Worm (Caenorhabditis elegans) whole organism, L2 larva: ENCODE results near the gene pfd-1.
"Not testable (repeated sequence)": the region's sequence is repeated elsewhere in the genome, so short reads cannot be mapped to it uniquely, and the experiment has no call there.

ENCODE experiments used
- C34F6.9 ChIP-seq: fragments of 150-350 bp; optimal IDR thresholded peaks from 2 replicates; lab custom pipeline; 2014; ENCODE audit warnings: missing biosample characterization, missing genetic modification characterization
- F13H6.1 ChIP-seq: sonication (generic microtip); optimal IDR thresholded peaks from 2 replicates; lab custom pipeline; 2016; ENCODE audit warnings: missing genetic modification characterization, missing compliant biosample characterization
- Y55F3AM.14 ChIP-seq: fragments of 200-800 bp; sonication (Bioruptor generic); optimal IDR thresholded peaks from 2 replicates; lab custom pipeline; 2018; ENCODE audit warnings: mild to moderate bottlenecking, missing genetic modification characterization, missing compliant biosample characterization
- ZK546.5 ChIP-seq: sonication (generic microtip); optimal IDR thresholded peaks from 2 replicates; lab custom pipeline; 2017; ENCODE audit warnings: missing biosample characterization, missing genetic modification characterization
- aly-2 ChIP-seq: fragments of 150-350 bp; optimal IDR thresholded peaks from 2 replicates; lab custom pipeline; 2014; ENCODE audit warnings: missing biosample characterization, missing genetic modification characterization
- ama-1 ChIP-seq: fragments of 150-350 bp; optimal IDR thresholded peaks from 2 replicates; lab custom pipeline; 2018; ENCODE audit warnings: inconsistent platforms
- ceh-16 ChIP-seq: fragments of 150-350 bp; optimal IDR thresholded peaks from 2 replicates; lab custom pipeline; 2014; ENCODE audit warnings: missing biosample characterization, missing genetic modification characterization
- ceh-82 ChIP-seq: fragments of 150-350 bp; optimal IDR thresholded peaks from 2 replicates; lab custom pipeline; 2014; ENCODE audit warnings: missing biosample characterization, missing genetic modification characterization
- crh-2 ChIP-seq: sonication (generic microtip); optimal IDR thresholded peaks from 2 replicates; lab custom pipeline; 2017; ENCODE audit warnings: missing biosample characterization, missing genetic modification characterization
- egl-27 ChIP-seq: sonication (generic microtip); optimal IDR thresholded peaks from 3 replicates; lab custom pipeline; 2017; ENCODE audit warnings: missing biosample characterization, missing genetic modification reagents, missing genetic modification characterization
- elt-3 ChIP-seq: sonication (generic microtip); optimal IDR thresholded peaks from 2 replicates; lab custom pipeline; 2017; ENCODE audit warnings: missing biosample characterization, missing genetic modification characterization
- fos-1 ChIP-seq: fragments of 150-350 bp; optimal IDR thresholded peaks from 2 replicates; lab custom pipeline; 2014; ENCODE audit warnings: missing biosample characterization, missing genetic modification characterization
- gmeb-1 ChIP-seq: fragments of 150-350 bp; optimal IDR thresholded peaks from 2 replicates; lab custom pipeline; 2014; ENCODE audit warnings: missing biosample characterization, missing genetic modification characterization
- lin-11 ChIP-seq: fragments of 150-350 bp; sonication (generic microtip); optimal IDR thresholded peaks from 2 replicates; lab custom pipeline; 2014; ENCODE audit warnings: missing biosample characterization, missing genetic modification characterization, inconsistent platforms, mixed read lengths
- lsy-2 ChIP-seq, 2 experiments: fragments of 150-350 bp in 1 of 2; sonication (generic microtip) in 1 of 2; optimal IDR thresholded peaks; 2 replicates each; lab custom pipeline; 2014 to 2017; ENCODE audit warnings: missing biosample characterization in 2 of 2, missing genetic modification characterization in 2 of 2
- mab-5 ChIP-seq: fragments of 150-350 bp; optimal IDR thresholded peaks from 2 replicates; lab custom pipeline; 2014; ENCODE audit warnings: missing biosample characterization, missing genetic modification characterization
- mdl-1 ChIP-seq, 2 experiments: fragments of 150-350 bp in 1 of 2; sonication (generic microtip) in 1 of 2; optimal IDR thresholded peaks; 2 replicates each; lab custom pipeline; 2017; ENCODE audit warnings: missing biosample characterization in 2 of 2, missing genetic modification characterization in 2 of 2
- nhr-129 ChIP-seq: fragments of 150-350 bp; optimal IDR thresholded peaks from 2 replicates; lab custom pipeline; 2014; ENCODE audit warnings: missing biosample characterization, missing genetic modification characterization
- nhr-21 ChIP-seq: fragments of 150-350 bp; optimal IDR thresholded peaks from 2 replicates; lab custom pipeline; 2014; ENCODE audit warnings: missing biosample characterization, missing genetic modification characterization
- nhr-23 ChIP-seq: fragments of 150-350 bp; optimal IDR thresholded peaks from 2 replicates; lab custom pipeline; 2014; ENCODE audit warnings: missing biosample characterization, missing genetic modification reagents, missing genetic modification characterization
- nhr-237 ChIP-seq: fragments of 150-350 bp; optimal IDR thresholded peaks from 2 replicates; lab custom pipeline; 2014; ENCODE audit warnings: missing biosample characterization, missing genetic modification characterization
- nhr-6 ChIP-seq: fragments of 150-350 bp; optimal IDR thresholded peaks from 2 replicates; lab custom pipeline; 2014; ENCODE audit warnings: missing biosample characterization, missing genetic modification characterization
- nhr-77 ChIP-seq: fragments of 150-350 bp; optimal IDR thresholded peaks from 2 replicates; lab custom pipeline; 2014; ENCODE audit warnings: missing biosample characterization, missing genetic modification characterization
- peb-1 ChIP-seq: fragments of 150-350 bp; optimal IDR thresholded peaks from 2 replicates; lab custom pipeline; 2014; ENCODE audit warnings: missing biosample characterization, missing genetic modification characterization
- sem-4 ChIP-seq: fragments of 150-350 bp; optimal IDR thresholded peaks from 2 replicates; lab custom pipeline; 2014; ENCODE audit warnings: missing biosample characterization, missing genetic modification reagents, missing genetic modification characterization
- skn-1 ChIP-seq: sonication (generic microtip); optimal IDR thresholded peaks from 2 replicates; lab custom pipeline; 2017; ENCODE audit warnings: missing biosample characterization, missing genetic modification characterization
- sma-3 ChIP-seq: sonication (generic microtip); optimal IDR thresholded peaks from 2 replicates; lab custom pipeline; 2016; ENCODE audit warnings: missing genetic modification reagents, missing genetic modification characterization, missing compliant biosample characterization
- sma-9 ChIP-seq, 2 experiments: fragments of 150-350 bp in 1 of 2; sonication (generic microtip) in 1 of 2; optimal IDR thresholded peaks; 2 replicates each; lab custom pipeline; 2014 to 2016; ENCODE audit warnings: missing genetic modification characterization in 2 of 2, mild to moderate bottlenecking in 1 of 2, missing biosample characterization in 1 of 2, missing compliant biosample characterization in 1 of 2, missing genetic modification reagents in 1 of 2, moderate library complexity in 1 of 2
- unc-39 ChIP-seq: fragments of 150-350 bp; optimal IDR thresholded peaks from 2 replicates; lab custom pipeline; 2014; ENCODE audit warnings: missing biosample characterization, missing genetic modification characterization
- unc-55 ChIP-seq: fragments of 150-350 bp; sonication (generic microtip); optimal IDR thresholded peaks from 3 replicates; lab custom pipeline; 2014; ENCODE audit warnings: missing biosample characterization, missing genetic modification reagents, missing genetic modification characterization
- zag-1 ChIP-seq: fragments of 150-350 bp; optimal IDR thresholded peaks from 2 replicates; lab custom pipeline; 2014; ENCODE audit warnings: missing biosample characterization, missing genetic modification characterization
- ztf-4 ChIP-seq: fragments of 150-350 bp; optimal IDR thresholded peaks from 2 replicates; lab custom pipeline; 2014; ENCODE audit warnings: missing biosample characterization, missing genetic modification characterization

Gene pfd-1

DNA sequence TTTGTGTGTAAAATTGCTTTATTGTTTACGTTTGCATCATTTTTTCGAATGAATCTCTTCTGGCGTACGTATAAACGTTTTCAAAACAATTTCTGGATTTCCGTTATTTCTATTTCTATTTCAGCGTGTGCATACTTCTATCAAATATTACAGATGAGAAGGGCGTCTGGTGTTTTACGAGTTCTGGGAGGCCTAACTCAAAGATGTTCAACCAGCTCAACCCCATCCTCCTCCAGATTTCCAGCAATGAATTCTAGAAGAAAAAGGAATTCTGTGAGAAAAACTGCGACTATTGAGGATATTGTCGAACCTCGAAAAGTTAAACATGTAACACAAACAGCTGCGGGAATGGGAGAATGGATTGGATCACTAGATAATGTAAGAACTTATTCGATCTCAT lies 931 bp downstream of the pfd-1 start, which contains the start of gene C08F8.2:
Gene C08F8.2, plus strand, starts transcription at position 154 of the 400 bp plus-strand sequence.
- TF ChIP-seq nhr-6 (tag; lab: Kevin White, UChicago): no peak
- peak; percentile 1 for TF ChIP-seq ama-1 (lab: Kevin White, UChicago)
- TF ChIP-seq unc-55: no peak
- TF ChIP-seq ZK546.5 (tag; lab: Kevin White, UChicago): no peak
- peak in 1 of 2 experiments; percentile 37 for TF ChIP-seq lsy-2 (tag; optimal IDR thresholded peaks at IDR 0.05; lab: Kevin White, UChicago)
- no peak for TF ChIP-seq nhr-237 (tag; lab: Kevin White, UChicago)

DNA sequence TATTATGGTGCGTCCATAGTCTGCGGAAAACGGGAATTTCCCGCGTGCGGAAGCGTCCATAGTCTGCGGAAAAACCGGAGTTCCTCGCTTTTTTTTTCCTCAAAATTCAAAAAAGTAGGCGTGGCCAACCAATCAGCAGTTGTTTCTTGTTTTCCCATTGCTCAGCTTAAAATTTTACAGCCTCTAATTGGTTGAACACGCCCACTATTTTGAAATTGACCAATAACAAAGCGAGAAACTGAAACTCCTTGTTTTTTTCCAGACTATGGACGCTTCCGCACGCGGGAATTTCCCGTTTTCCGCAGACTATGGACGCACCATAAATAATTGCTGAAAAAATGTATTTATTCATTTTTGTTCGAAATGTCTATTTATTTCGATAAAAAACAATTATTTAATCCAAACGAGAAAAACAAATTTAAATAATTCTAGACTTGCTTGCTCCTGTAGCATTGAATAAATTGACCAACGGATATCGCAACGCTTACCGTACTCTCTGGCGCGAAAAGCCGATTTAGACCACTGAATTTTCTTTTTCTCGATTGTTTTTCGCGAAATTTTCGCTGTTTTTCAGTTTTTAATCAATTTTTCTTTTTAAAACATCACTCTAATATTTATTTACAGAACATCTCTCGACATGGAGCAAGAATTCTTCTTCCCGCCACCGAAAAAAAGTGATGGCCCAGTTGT lies 4.7 kb downstream of the pfd-1 start, which contains the start of gene C08F8.3:
Gene C08F8.3, plus strand, starts transcription at position 620 of the 690 bp plus-strand sequence.
- TF ChIP-seq skn-1; unc-39; crh-2 (tag; lab: Kevin White, UChicago): not testable (repeated sequence)
- TF ChIP-seq, all 48 proteins: peak for 0; not testable (repeated sequence) for 48

ce11 chrIV:11156526-11156925 lies 6.6 kb downstream of the pfd-1 start:
- TF ChIP-seq gmeb-1 (tag; lab: Kevin White, UChicago) (no peak), lsy-2 (tag; optimal IDR thresholded peaks at IDR 0.05; lab: Kevin White, UChicago) (no peak)

ce11 chrIV:11159886-11160285 lies 10.0 kb downstream of the pfd-1 start, which contains the start of gene mboa-4:
Gene mboa-4 (minus strand): TSS chrIV:11159986.
- TF ChIP-seq Y55F3AM.14 (GFP tag; lab: Kevin White, UChicago) (no peak), lin-11 (tag; lab: Kevin White, UChicago) (no peak), sem-4 (no peak), nhr-21 (tag; lab: Kevin White, UChicago) (no peak), egl-27 (tag; lab: Kevin White, UChicago) (no peak), fos-1 (tag; lab: Kevin White, UChicago) (no peak), nhr-6 (tag; lab: Kevin White, UChicago) (no peak), unc-39 (no peak), elt-3 (no peak), F13H6.1 (tag; lab: Kevin White, UChicago) (no peak), zag-1 (tag; lab: Kevin White, UChicago) (no peak), ceh-82 (tag; lab: Kevin White, UChicago) (no peak), C34F6.9 (tag; lab: Kevin White, UChicago) (no peak), peb-1 (tag; lab: Kevin White, UChicago) (no peak), nhr-129 (tag; lab: Kevin White, UChicago) (no peak), nhr-23 (tag; lab: Kevin White, UChicago) (no peak), mdl-1 (tag; optimal IDR thresholded peaks at IDR 0.05; lab: Kevin White, UChicago) (no peak)

DNA sequence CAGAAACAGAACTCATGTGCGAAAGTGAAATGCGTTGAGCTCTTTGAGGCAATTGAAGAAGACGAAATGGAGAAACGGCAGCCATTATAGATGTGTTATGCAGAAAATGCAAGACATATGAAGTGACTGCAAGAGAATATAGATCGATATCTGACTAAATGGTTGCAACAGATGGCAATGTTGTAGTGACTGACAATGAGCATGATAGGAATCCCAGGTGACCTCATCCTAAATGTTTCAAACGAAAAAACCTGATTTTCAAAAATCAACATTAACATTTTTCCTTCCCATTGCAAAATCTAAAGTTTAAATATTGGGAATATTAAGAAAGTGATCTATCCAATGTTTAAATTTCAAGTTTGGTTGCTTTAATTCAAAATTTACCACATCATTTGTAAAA lies 10.8 kb downstream of the pfd-1 start, which contains the start of gene C08F8.15:
Gene C08F8.15, minus strand, starts transcription at position 101 of the 400 bp plus-strand sequence.
- TF ChIP-seq ceh-16 (tag; lab: Kevin White, UChicago): no peak
- no peak for TF ChIP-seq crh-2 (tag; lab: Kevin White, UChicago)
- no peak for TF ChIP-seq nhr-6 (tag; lab: Kevin White, UChicago)
- no peak for TF ChIP-seq nhr-237 (tag; lab: Kevin White, UChicago)
- no peak for TF ChIP-seq aly-2 (tag; lab: Kevin White, UChicago)
- TF ChIP-seq nhr-77 (tag; lab: Kevin White, UChicago): no peak
- TF ChIP-seq mab-5 (tag; lab: Kevin White, UChicago): no peak
- TF ChIP-seq peb-1 (tag; lab: Kevin White, UChicago): no peak
- no peak for TF ChIP-seq ztf-4 (tag; lab: Kevin White, UChicago)
- TF ChIP-seq ceh-82 (tag; lab: Kevin White, UChicago): no peak
- TF ChIP-seq sma-3 (GFP tag; lab: Kevin White, UChicago): no peak
- no peak for TF ChIP-seq unc-39
- TF ChIP-seq zag-1 (tag; lab: Kevin White, UChicago): no peak
- TF ChIP-seq lsy-2 (tag; optimal IDR thresholded peaks at IDR 0.05; lab: Kevin White, UChicago): no peak
- TF ChIP-seq sma-9 (GFP tag; optimal IDR thresholded peaks at IDR 0.05; lab: Kevin White, UChicago): no peak
- no peak for TF ChIP-seq sma-9 (tag; optimal IDR thresholded peaks at IDR 0.05; lab: Kevin White, UChicago)
